Worm (Caenorhabditis elegans) whole organism, young adult: ENCODE results near the gene cyp-25A6.

Experiments
- C17E4.6 ChIP-seq: fragments of 200-800 bp; sonication (Bioruptor generic); IDR thresholded peaks from 2 replicates; pipeline ENCODE4 v1.3.6; 2022; ENCODE audit warnings: missing genetic modification reagents, missing genetic modification characterization, missing compliant biosample characterization
- T26A5.8 ChIP-seq: sonication (generic microtip); optimal IDR thresholded peaks from 2 replicates; lab custom pipeline; 2016; ENCODE audit warnings: missing genetic modification characterization, missing compliant biosample characterization
- ccch-3 ChIP-seq: fragments of 200-800 bp; sonication (Bioruptor generic); optimal IDR thresholded peaks from 2 replicates; lab custom pipeline; 2018; ENCODE audit warnings: mild to moderate bottlenecking, missing genetic modification characterization, missing compliant biosample characterization
- ceh-100 ChIP-seq: fragments of 200-800 bp; sonication (Bioruptor generic); IDR thresholded peaks from 2 replicates; pipeline ENCODE4 v1.3.6; 2022; ENCODE audit warnings: missing genetic modification reagents, missing genetic modification characterization, missing compliant biosample characterization
- egl-18 ChIP-seq: fragments of 200-800 bp; sonication (Bioruptor generic); IDR thresholded peaks from 2 replicates; pipeline ENCODE4 v1.3.6; 2022; ENCODE audit warnings: missing genetic modification reagents, missing genetic modification characterization, missing compliant biosample characterization
- egrh-3 ChIP-seq: fragments of 200-800 bp; sonication (Bioruptor generic); IDR thresholded peaks from 2 replicates; pipeline ENCODE4 v1.3.6; 2022; ENCODE audit warnings: missing genetic modification reagents, missing genetic modification characterization, missing compliant biosample characterization
- ets-4 ChIP-seq: fragments of 200-800 bp; sonication (Bioruptor generic); optimal IDR thresholded peaks from 2 replicates; lab custom pipeline; 2018; ENCODE audit warnings: mild to moderate bottlenecking, missing genetic modification characterization, missing compliant biosample characterization
- hlh-26 ChIP-seq: fragments of 200-800 bp; sonication (Bioruptor generic); conservative IDR thresholded peaks from 2 replicates; pipeline ENCODE4 v1.3.6; 2022; ENCODE audit warnings: missing genetic modification reagents, missing genetic modification characterization, missing compliant biosample characterization
- hmg-1.2 ChIP-seq: fragments of 200-800 bp; sonication (Bioruptor generic); IDR thresholded peaks from 2 replicates; pipeline ENCODE4 v1.3.6; 2022; ENCODE audit warnings: missing genetic modification reagents, missing genetic modification characterization, missing compliant biosample characterization
- nfyb-1 ChIP-seq: fragments of 200-800 bp; sonication (Bioruptor generic); IDR thresholded peaks from 2 replicates; pipeline ENCODE4 v1.3.6; 2022; ENCODE audit warnings: missing genetic modification reagents, missing genetic modification characterization, missing compliant biosample characterization
- pha-4 ChIP-seq: fragments of 150-350 bp; sonication (generic microtip); optimal IDR thresholded peaks from 2 replicates; lab custom pipeline; 2014; ENCODE audit warnings: missing biosample characterization, missing genetic modification reagents, missing genetic modification characterization
- unc-62 ChIP-seq: fragments of 150-350 bp; optimal IDR thresholded peaks from 2 replicates; lab custom pipeline; 2014; ENCODE audit warnings: missing biosample characterization, missing genetic modification reagents, missing genetic modification characterization
- zim-3 ChIP-seq: sonication (generic microtip); optimal IDR thresholded peaks from 2 replicates; lab custom pipeline; 2017; ENCODE audit warnings: mild to moderate bottlenecking, missing genetic modification characterization, moderate library complexity, missing compliant biosample characterization
- ztf-26 ChIP-seq: sonication (generic microtip); optimal IDR thresholded peaks from 2 replicates; lab custom pipeline; 2017; ENCODE audit warnings: missing genetic modification characterization, missing compliant biosample characterization

DNA sequence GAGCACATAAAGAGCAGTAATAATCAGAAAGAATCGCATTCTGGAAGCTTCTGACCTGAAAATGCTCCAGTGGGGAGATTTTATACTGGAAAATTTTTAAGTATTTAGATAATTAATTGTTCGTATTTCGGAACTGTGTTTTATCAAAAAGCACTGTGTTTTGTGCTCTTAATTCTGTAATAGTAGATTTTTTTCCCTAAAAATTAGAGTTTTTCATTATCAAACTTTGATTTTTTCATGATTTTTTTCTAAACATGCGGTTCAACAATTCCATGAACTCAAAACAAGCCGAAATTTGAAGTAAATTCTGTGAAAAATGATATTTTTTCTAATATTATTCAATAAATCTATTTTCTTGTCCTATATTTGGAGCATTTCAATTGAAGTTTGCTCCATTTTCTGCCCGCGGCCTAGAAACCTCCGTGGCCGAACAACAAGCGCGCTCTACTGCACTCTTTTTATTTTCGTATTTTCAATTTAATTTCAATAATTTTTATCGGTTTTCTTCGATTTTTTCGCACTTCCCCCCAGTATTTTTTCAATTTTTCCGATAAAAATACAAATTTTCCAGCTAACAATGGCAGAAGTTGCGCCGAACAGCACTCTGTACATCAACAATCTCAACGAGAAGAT is 25.6 kb upstream of the cyp-25A6 start, which contains the start of the genes K08D10.13 and rnp-2:
- TF ChIP-seq egrh-3 (GFP tag; lab: Robert Waterston, UW), result no peak
- TF ChIP-seq ztf-26 (tag; lab: Kevin White, UChicago), result no peak
- no peak for TF ChIP-seq T26A5.8 (tag; lab: Kevin White, UChicago)
- TF ChIP-seq pha-4 (tag; lab: Kevin White, UChicago), result no peak
- TF ChIP-seq unc-62 (GFP tag; lab: Kevin White, UChicago), result no peak
- TF ChIP-seq egl-18 (GFP tag; lab: Robert Waterston, UW), result no peak
- no peak for TF ChIP-seq zim-3 (tag; lab: Kevin White, UChicago)
- no peak for TF ChIP-seq ccch-3 (GFP tag; lab: Kevin White, UChicago)
- no peak for TF ChIP-seq ets-4
- no peak for TF ChIP-seq C17E4.6 (GFP tag; lab: Robert Waterston, UW)
- TF ChIP-seq ceh-100, result no peak
- TF ChIP-seq hlh-26 (GFP tag; lab: Robert Waterston, UW), result no peak
- TF ChIP-seq nfyb-1, result no peak
- TF ChIP-seq hmg-1.2 (GFP tag; lab: Robert Waterston, UW), result no peak
